Fruit fly (Drosophila melanogaster): ENCODE data around the gene CG43367.

CG43367 gene

dm6 chr3L:4252862-4253610, 59.2 kb downstream of the CG43367 start:
- TF ChIP-seq CG34406 (GFP tag; optimal IDR thresholded peaks at IDR 0.05) (no peak), CG10631 (GFP tag; optimal IDR thresholded peaks at IDR 0.05) (peak; percentile 30), acj6 (GFP tag; optimal IDR thresholded peaks at IDR 0.05) (peak; percentile 9), CG11762 (GFP tag; optimal IDR thresholded peaks at IDR 0.05; ENCODE audit: insufficient read depth) (no peak), Sox14 (GFP tag; optimal IDR thresholded peaks at IDR 0.05) (peak; percentile 53), Ets21C (GFP tag; optimal IDR thresholded peaks at IDR 0.05) (peak; percentile 9), fd59A (GFP tag; optimal IDR thresholded peaks at IDR 0.05) (peak; percentile 25), CG9139 (GFP tag; optimal IDR thresholded peaks at IDR 0.05) (no peak), CG32006 (GFP tag; optimal IDR thresholded peaks at IDR 0.05) (peak; percentile 33), Eip75B (GFP tag; optimal IDR thresholded peaks at IDR 0.05) (no peak), fkh (GFP tag; optimal IDR thresholded peaks at IDR 0.05) (no peak), Hr4 (GFP tag; optimal IDR thresholded peaks at IDR 0.05) (no peak), Hr39 (GFP tag; optimal IDR thresholded peaks at IDR 0.05) (peak; percentile 23), Sox102F (GFP tag; optimal IDR thresholded peaks at IDR 0.05) (no peak), CG8319 (GFP tag; optimal IDR thresholded peaks at IDR 0.05) (peak; percentile 21), CG15336 (GFP tag; IDR thresholded peaks at IDR 0.05) (no peak), OdsH (GFP tag; optimal IDR thresholded peaks at IDR 0.05) (no peak), CG6792 (GFP tag; optimal IDR thresholded peaks at IDR 0.05) (peak; percentile 50), pdm3 (GFP tag; optimal IDR thresholded peaks at IDR 0.05) (no peak), CG16779 (tag; optimal IDR thresholded peaks at IDR 0.05) (no peak), Lpt (GFP tag; optimal IDR thresholded peaks at IDR 0.05) (no peak), fd85E (GFP tag; optimal IDR thresholded peaks at IDR 0.05) (no peak), Ets96B (tag; optimal IDR thresholded peaks at IDR 0.05) (peak; percentile 0), CG7368 (GFP tag; optimal IDR thresholded peaks at IDR 0.05) (no peak), vri (GFP tag; optimal IDR thresholded peaks at IDR 0.05) (peak; percentile 69), CG31627 (GFP tag; optimal IDR thresholded peaks at IDR 0.05) (no peak), net (GFP tag; optimal IDR thresholded peaks at IDR 0.05) (peak; percentile 30), CG6163 (GFP tag; IDR thresholded peaks at IDR 0.05) (peak; percentile 33; the same call in 1 of the 3 replicates), CG6808 (GFP tag; optimal IDR thresholded peaks at IDR 0.05) (no peak), CG8119 (GFP tag; IDR thresholded peaks at IDR 0.05) (no peak), Eip78C (GFP tag) (peak; percentile 72), svp (GFP tag) (peak; percentile 95), CG6276 (GFP tag; optimal IDR thresholded peaks at IDR 0.05) (no peak), dac (GFP tag; optimal IDR thresholded peaks at IDR 0.05) (no peak), CG3919 (GFP tag; optimal IDR thresholded peaks at IDR 0.05) (peak; percentile 25), CG8632 (GFP tag; optimal IDR thresholded peaks at IDR 0.05) (no peak), Eip93F (GFP tag; optimal IDR thresholded peaks at IDR 0.05) (no peak), CG3032 (tag; optimal IDR thresholded peaks at IDR 0.05) (no peak), spab (GFP tag; optimal IDR thresholded peaks at IDR 0.05) (peak; percentile 16), ss (GFP tag; optimal IDR thresholded peaks at IDR 0.05) (peak in 1 of 2 experiments; percentile 6), CG10669 (GFP tag; optimal IDR thresholded peaks at IDR 0.05) (no peak)

Measured in whole organism, prepupa.